Worm (Caenorhabditis elegans): ENCODE measurements around the gene cyp-35C1.
A peak's percentile ranks its signal among the peaks of the same experiment; 100 is the strongest.

Gene cyp-35C1

ce11 chrV:13899213-13899612 is 926 bp upstream of the cyp-35C1 start, which contains the start of gene oac-3:
Gene oac-3 (plus strand): TSS chrV:13899513.
- no peak for TF ChIP-seq F37D6.2 (tag; optimal IDR thresholded peaks at IDR 0.05)
- TF ChIP-seq lin-1 (GFP tag; IDR thresholded peaks at IDR 0.05), result no peak
- TF ChIP-seq ceh-32 (tag; optimal IDR thresholded peaks at IDR 0.05; ENCODE audit: poor library complexity), result no peak
- TF ChIP-seq fos-1 (tag; optimal IDR thresholded peaks at IDR 0.05), result no peak
- TF ChIP-seq nhr-28 (tag; optimal IDR thresholded peaks at IDR 0.05), result no peak
- no peak for TF ChIP-seq zip-11 (GFP tag; IDR thresholded peaks at IDR 0.05)
- no peak for TF ChIP-seq T20F7.1 (GFP tag; optimal IDR thresholded peaks at IDR 0.05)
- TF ChIP-seq daf-8 (GFP tag; IDR thresholded peaks at IDR 0.05), result no peak
- no peak for TF ChIP-seq F49E8.2 (tag; optimal IDR thresholded peaks at IDR 0.05; ENCODE audit: borderline replicate concordance)
- TF ChIP-seq nhr-111 (GFP tag; optimal IDR thresholded peaks at IDR 0.05), result no peak
- TF ChIP-seq gei-8 (GFP tag; optimal IDR thresholded peaks at IDR 0.05), result no peak
- no peak for TF ChIP-seq mxl-2 (GFP tag; conservative IDR thresholded peaks at IDR 0.05)
- TF ChIP-seq vab-7 (GFP tag; IDR thresholded peaks at IDR 0.05), result no peak
- no peak for TF ChIP-seq nhr-10 (tag; optimal IDR thresholded peaks at IDR 0.05)

- peak; percentile 87 for TF ChIP-seq dmd-6 (GFP tag; IDR thresholded peaks at IDR 0.05)
- TF ChIP-seq hlh-11 (tag; optimal IDR thresholded peaks at IDR 0.05), result peak; percentile 62
- TF ChIP-seq aha-1 (tag), result peak; percentile 75
- no peak for TF ChIP-seq ceh-62 (tag; optimal IDR thresholded peaks at IDR 0.05)
- TF ChIP-seq dve-1 (tag; optimal IDR thresholded peaks at IDR 0.05; ENCODE audit: insufficient read depth), result peak; percentile 53
- no peak for TF ChIP-seq Y105C5A.15 (GFP tag; IDR thresholded peaks at IDR 0.05)
- no peak for TF ChIP-seq ama-1 (optimal IDR thresholded peaks at IDR 0.05)
- TF ChIP-seq daf-16 (GFP tag; optimal IDR thresholded peaks at IDR 0.05), result no peak
- TF ChIP-seq daf-16 (tag; optimal IDR thresholded peaks at IDR 0.05), result no peak
- no peak for TF ChIP-seq mxl-3 (GFP tag; optimal IDR thresholded peaks at IDR 0.05)
- TF ChIP-seq duxl-1 (tag; optimal IDR thresholded peaks at IDR 0.05; ENCODE audit: poor library complexity), result peak; percentile 6
- TF ChIP-seq nhr-6 (tag; optimal IDR thresholded peaks at IDR 0.05), result peak; percentile 12
- peak; percentile 61 for TF ChIP-seq nhr-77 (tag; optimal IDR thresholded peaks at IDR 0.05)
- peak; percentile 88 for TF ChIP-seq pqm-1 (tag; optimal IDR thresholded peaks at IDR 0.05)
- no peak for TF ChIP-seq nhr-41 (GFP tag; IDR thresholded peaks at IDR 0.05)
- peak; percentile 80 for TF ChIP-seq lin-1 (GFP tag; IDR thresholded peaks at IDR 0.05)
- 0 out of 2 replicates have a peak, but pooled peaks have one; percentile 10 for TF ChIP-seq tra-1 (GFP tag; IDR thresholded peaks at IDR 0.05)
- TF ChIP-seq php-3 (GFP tag; IDR thresholded peaks at IDR 0.05), result peak; percentile 86
- no peak for TF ChIP-seq mxl-2 (GFP tag; conservative IDR thresholded peaks at IDR 0.05)
- TF ChIP-seq jun-1 (tag; optimal IDR thresholded peaks at IDR 0.05), result no peak
- peak; percentile 65 for TF ChIP-seq nhr-28 (tag; optimal IDR thresholded peaks at IDR 0.05)
- no peak for TF ChIP-seq nhr-76 (tag; optimal IDR thresholded peaks at IDR 0.05)
Measured at ce11 chrV:13893583-13893982, 4.7 kb downstream of the cyp-35C1 start.

ce11 chrV:13892457-13893375 is 5.6 kb downstream of the cyp-35C1 start, which contains the start of gene sptl-3:
Gene sptl-3 (plus strand): TSS chrV:13893325.
- TF ChIP-seq sdz-12 (GFP tag; optimal IDR thresholded peaks at IDR 0.05) (no peak), duxl-1 (tag; optimal IDR thresholded peaks at IDR 0.05; ENCODE audit: poor library complexity) (no peak), dve-1 (tag; optimal IDR thresholded peaks at IDR 0.05; ENCODE audit: insufficient read depth) (peak; percentile 77), nhr-11 (tag; optimal IDR thresholded peaks at IDR 0.05) (peak; percentile 60), lsy-2 (tag; optimal IDR thresholded peaks at IDR 0.05) (peak in 1 of 2 experiments; percentile 34), dmd-6 (GFP tag; IDR thresholded peaks at IDR 0.05) (peak; percentile 73), gei-8 (GFP tag; optimal IDR thresholded peaks at IDR 0.05) (peak; percentile 38), set-16 (GFP tag; IDR thresholded peaks at IDR 0.05) (no peak), nhr-111 (GFP tag; optimal IDR thresholded peaks at IDR 0.05) (no peak), skn-1 (tag; optimal IDR thresholded peaks at IDR 0.05) (no peak), zip-2 (tag; optimal IDR thresholded peaks at IDR 0.05) (no peak), nhr-77 (tag; optimal IDR thresholded peaks at IDR 0.05) (no peak), nhr-10 (tag; optimal IDR thresholded peaks at IDR 0.05) (peak; percentile 63), rbr-2 (tag; optimal IDR thresholded peaks at IDR 0.05) (no peak), saeg-2 (GFP tag; IDR thresholded peaks at IDR 0.05) (0 out of 2 replicates have a peak, but pooled peaks have one; percentile 21), hlh-11 (tag; optimal IDR thresholded peaks at IDR 0.05) (peak; percentile 84), daf-16 (GFP tag; optimal IDR thresholded peaks at IDR 0.05) (no peak), daf-16 (tag; optimal IDR thresholded peaks at IDR 0.05) (peak; percentile 72), unc-62 (GFP tag; optimal IDR thresholded peaks at IDR 0.05 in 1 of 2) (peak in 1 of 2 experiments; percentile 11), unc-62 (tag; optimal IDR thresholded peaks at IDR 0.05) (peak; percentile 13), ctbp-1 (GFP tag; IDR thresholded peaks at IDR 0.05) (0 out of 2 replicates have a peak, but pooled peaks have one; percentile 30), mdl-1 (tag; optimal IDR thresholded peaks at IDR 0.05) (peak in 1 of 2 experiments; percentile 84), pqm-1 (tag; optimal IDR thresholded peaks at IDR 0.05) (peak; percentile 87), ceh-32 (tag; optimal IDR thresholded peaks at IDR 0.05; ENCODE audit: poor library complexity) (no peak)

Data from whole organism, L4 larva.